Fruit fly (Drosophila melanogaster) whole organism, prepupa: ENCODE measurements around the gene Orp8.

Experiments
- CG15336 ChIP-seq: fragments of 200-800 bp; sonication (Bioruptor generic); IDR thresholded peaks from 2 replicates; pipeline ENCODE4 v1.3.6; 2022; ENCODE audit warnings: missing biosample characterization, missing genetic modification characterization
- CG31627 ChIP-seq: fragments of 200-800 bp; sonication (Bioruptor generic); optimal IDR thresholded peaks from 3 replicates; lab custom pipeline; 2016; ENCODE audit warnings: missing biosample characterization, missing genetic modification characterization
- CG6276 ChIP-seq: fragments of 200-800 bp; sonication (Bioruptor generic); optimal IDR thresholded peaks from 2 replicates; lab custom pipeline; 2017; ENCODE audit warnings: missing biosample characterization, mild to moderate bottlenecking, missing genetic modification characterization
- CG6854 ChIP-seq: fragments of 200-800 bp; sonication (Bioruptor generic); optimal IDR thresholded peaks from 2 replicates; lab custom pipeline; 2017; ENCODE audit warnings: missing biosample characterization, mild to moderate bottlenecking, missing genetic modification characterization
- CG7368 ChIP-seq: fragments of 200-800 bp; sonication (Bioruptor generic); optimal IDR thresholded peaks from 3 replicates; lab custom pipeline; 2016; ENCODE audit warnings: missing biosample characterization, missing genetic modification characterization
- CG9139 ChIP-seq: fragments of 200-800 bp; sonication (Bioruptor generic); optimal IDR thresholded peaks from 3 replicates; lab custom pipeline; 2017; ENCODE audit warnings: missing biosample characterization, mild to moderate bottlenecking, missing genetic modification characterization
- Hr39 ChIP-seq: fragments of 200-800 bp; sonication (Bioruptor generic); optimal IDR thresholded peaks from 2 replicates; lab custom pipeline; 2016; ENCODE audit warnings: missing biosample characterization, missing genetic modification characterization
- Lpt ChIP-seq: fragments of 200-800 bp; sonication (Bioruptor generic); optimal IDR thresholded peaks from 3 replicates; lab custom pipeline; 2016; ENCODE audit warnings: missing biosample characterization, missing genetic modification characterization
- Met ChIP-seq: fragments of 200-800 bp; sonication (Bioruptor generic); optimal IDR thresholded peaks from 3 replicates; lab custom pipeline; 2016; ENCODE audit warnings: missing biosample characterization, missing genetic modification characterization
- Sox15 ChIP-seq: fragments of 200-800 bp; sonication (Bioruptor generic); optimal IDR thresholded peaks from 3 replicates; lab custom pipeline; 2016; ENCODE audit warnings: missing biosample characterization, missing genetic modification characterization
- acj6 ChIP-seq: fragments of 200-800 bp; sonication (Bioruptor generic); optimal IDR thresholded peaks from 3 replicates; lab custom pipeline; 2016; ENCODE audit warnings: missing biosample characterization, missing genetic modification characterization
- cyc ChIP-seq: fragments of 200-800 bp; sonication (Bioruptor generic); optimal IDR thresholded peaks from 3 replicates; lab custom pipeline; 2016; ENCODE audit warnings: missing biosample characterization, missing genetic modification characterization
- net ChIP-seq: fragments of 200-800 bp; sonication (Bioruptor generic); optimal IDR thresholded peaks from 3 replicates; lab custom pipeline; 2016; ENCODE audit warnings: missing biosample characterization, missing genetic modification characterization

dm6 chr3R:20311406-20311805 lies 2.3 kb downstream of the Orp8 start:
- TF ChIP-seq CG6854 (GFP tag; lab: Kevin White, UChicago) (no peak), Sox15 (GFP tag; lab: Kevin White, UChicago) (no peak), cyc (GFP tag; lab: Kevin White, UChicago) (no peak), CG9139 (no peak), acj6 (no peak), Lpt (GFP tag; lab: Kevin White, UChicago) (no peak), CG15336 (GFP tag; lab: Robert Waterston, UW) (no peak), CG6276 (GFP tag; lab: Kevin White, UChicago) (no peak), Hr39 (GFP tag; lab: Kevin White, UChicago) (no peak), CG31627 (no peak), net (GFP tag; lab: Kevin White, UChicago) (no peak), CG7368 (GFP tag; lab: Kevin White, UChicago) (no peak), Met (GFP tag; lab: Kevin White, UChicago) (no peak)
